Fruit fly (Drosophila melanogaster): ENCODE data around the gene CG13771.

Gene CG13771

dm6 chr2L:6647103-6647711 lies 16.2 kb downstream of the CG13771 start (continued):
- TF ChIP-seq Atf6 (GFP tag; IDR thresholded peaks at IDR 0.05) (peak; percentile 98), cg (GFP tag; optimal IDR thresholded peaks at IDR 0.05) (peak; percentile 89), kni (GFP tag; optimal IDR thresholded peaks at IDR 0.05) (peak; percentile 97), inv (GFP tag; IDR thresholded peaks at IDR 0.05; ENCODE audit: partially characterized antibody) (peak; percentile 23; the same call in 1 of the 2 replicates), CG17361 (GFP tag; IDR thresholded peaks at IDR 0.05) (peak; percentile 98), HLH3B (GFP tag; IDR thresholded peaks at IDR 0.05) (peak; percentile 98), CG7839 (tag; optimal IDR thresholded peaks at IDR 0.05) (peak; percentile 99), CG3726 (GFP tag; IDR thresholded peaks at IDR 0.05) (peak; percentile 96), CG2875 (GFP tag; optimal IDR thresholded peaks at IDR 0.05) (peak; percentile 99), C15 (GFP tag; IDR thresholded peaks at IDR 0.05) (peak; percentile 95), CG18262 (tag; optimal IDR thresholded peaks at IDR 0.05) (peak; percentile 99), CG4328 (GFP tag; optimal IDR thresholded peaks at IDR 0.05) (peak; percentile 97), CG16863 (GFP tag; optimal IDR thresholded peaks at IDR 0.05) (peak; percentile 98), CG2202 (tag; optimal IDR thresholded peaks at IDR 0.05) (peak; percentile 98), Meics (GFP tag; optimal IDR thresholded peaks at IDR 0.05) (peak; percentile 97), Chrac-16 (GFP tag; optimal IDR thresholded peaks at IDR 0.05) (peak; percentile 98), Med (GFP tag) (peak; percentile 100), CG1529 (GFP tag; optimal IDR thresholded peaks at IDR 0.05) (peak; percentile 99), CG7786 (GFP tag; optimal IDR thresholded peaks at IDR 0.05) (peak; percentile 98), grn (GFP tag; optimal IDR thresholded peaks at IDR 0.05) (peak; percentile 83), twi (tag; optimal IDR thresholded peaks at IDR 0.05) (peak; percentile 95), Ada2b (GFP tag; IDR thresholded peaks at IDR 0.05) (peak; percentile 98), CG8359 (GFP tag; optimal IDR thresholded peaks at IDR 0.05; ENCODE audit: borderline replicate concordance) (peak; percentile 95), pfk (GFP tag; optimal IDR thresholded peaks at IDR 0.05) (peak; percentile 52), vfl (GFP tag; optimal IDR thresholded peaks at IDR 0.05) (peak; percentile 96), CG1602 (GFP tag; optimal IDR thresholded peaks at IDR 0.05) (peak; percentile 98), cad (GFP tag; optimal IDR thresholded peaks at IDR 0.05) (no peak), CG15073 (GFP tag; optimal IDR thresholded peaks at IDR 0.05) (peak; percentile 86), Hr78 (GFP tag; optimal IDR thresholded peaks at IDR 0.05) (peak in 1 of 2 experiments; percentile 95), Gug (GFP tag; IDR thresholded peaks at IDR 0.05) (peak; percentile 94), lbe (GFP tag; optimal IDR thresholded peaks at IDR 0.05) (peak; percentile 86), CG7357 (GFP tag; IDR thresholded peaks at IDR 0.05) (peak; percentile 90), CG1024 (GFP tag; IDR thresholded peaks at IDR 0.05) (peak; percentile 95), Hsf (GFP tag; optimal IDR thresholded peaks at IDR 0.05) (peak; percentile 99), cas (GFP tag; IDR thresholded peaks at IDR 0.05) (peak; percentile 88), br (optimal IDR thresholded peaks at IDR 0.05) (no peak), CG4404 (GFP tag; IDR thresholded peaks at IDR 0.05) (peak; percentile 89), CG8290 (GFP tag; optimal IDR thresholded peaks at IDR 0.05) (peak; percentile 97), CG8290 (tag; optimal IDR thresholded peaks at IDR 0.05) (peak; percentile 90 to 97), fu2 (GFP tag; optimal IDR thresholded peaks at IDR 0.05) (peak; percentile 96), mirr (GFP tag; optimal IDR thresholded peaks at IDR 0.05) (peak; percentile 97), CG11456 (GFP tag; IDR thresholded peaks at IDR 0.05) (peak; percentile 96), CG9932 (GFP tag; IDR thresholded peaks at IDR 0.05) (peak; percentile 92), luna (GFP tag; optimal IDR thresholded peaks at IDR 0.05) (peak; percentile 93), CG13123 (GFP tag; optimal IDR thresholded peaks at IDR 0.05) (peak; percentile 96), sim (GFP tag; IDR thresholded peaks at IDR 0.05) (peak; percentile 97), Rfx (GFP tag; IDR thresholded peaks at IDR 0.05) (peak; percentile 97), CG13424 (tag; optimal IDR thresholded peaks at IDR 0.05) (peak; percentile 98), unpg (GFP tag; optimal IDR thresholded peaks at IDR 0.05) (peak; percentile 99), CG11696 (GFP tag; IDR thresholded peaks at IDR 0.05) (peak; percentile 93), bigmax (GFP tag; optimal IDR thresholded peaks at IDR 0.05) (peak; percentile 70)
